Fruit fly (Drosophila melanogaster) whole organism, adult: ENCODE data around the gene CG6023.

Source experiments
- CG12768 ChIP-seq: fragments of 200-800 bp; sonication (Bioruptor generic); optimal IDR thresholded peaks from 2 replicates; lab custom pipeline; 2017; ENCODE audit warnings: missing biosample characterization, missing genetic modification characterization, mild to moderate bottlenecking, moderate library complexity, missing genetic modification reagents
- CG14711 ChIP-seq: fragments of 200-800 bp; sonication (Bioruptor generic); optimal IDR thresholded peaks from 2 replicates; lab custom pipeline; 2018; ENCODE audit warnings: missing biosample characterization, mild to moderate bottlenecking, missing genetic modification characterization, moderate library complexity
- CG33017 ChIP-seq: fragments of 200-800 bp; sonication (Bioruptor generic); optimal IDR thresholded peaks from 2 replicates; lab custom pipeline; 2018; ENCODE audit warnings: missing biosample characterization, mild to moderate bottlenecking, missing genetic modification characterization, moderate library complexity
- CG5204 ChIP-seq: fragments of 200-800 bp; sonication (Bioruptor generic); optimal IDR thresholded peaks from 2 replicates; lab custom pipeline; 2016; ENCODE audit warnings: missing biosample characterization, missing genetic modification characterization
- CG7045 ChIP-seq: fragments of 200-800 bp; sonication (Bioruptor generic); optimal IDR thresholded peaks from 2 replicates; lab custom pipeline; 2017; ENCODE audit warnings: missing biosample characterization, mild to moderate bottlenecking, missing genetic modification characterization
- CG7101 ChIP-seq: fragments of 200-800 bp; sonication (Bioruptor generic); optimal IDR thresholded peaks from 2 replicates; lab custom pipeline; 2018; ENCODE audit warnings: missing biosample characterization, mild to moderate bottlenecking, missing genetic modification characterization, moderate library complexity
- Clk ChIP-seq: fragments of 200-800 bp; sonication (Bioruptor generic); optimal IDR thresholded peaks from 2 replicates; lab custom pipeline; 2017; ENCODE audit warnings: missing biosample characterization, missing genetic modification characterization
- Crg-1 ChIP-seq: fragments of 200-800 bp; sonication (Bioruptor generic); optimal IDR thresholded peaks from 2 replicates; lab custom pipeline; 2016; ENCODE audit warnings: missing biosample characterization, missing genetic modification characterization
- bab1 ChIP-seq: fragments of 200-800 bp; sonication (Bioruptor generic); optimal IDR thresholded peaks from 3 replicates; lab custom pipeline; 2019; ENCODE audit warnings: missing biosample characterization, mild to moderate bottlenecking, missing genetic modification characterization, moderate library complexity
- cic ChIP-seq: fragments of 200-800 bp; sonication (Bioruptor generic); optimal IDR thresholded peaks from 2 replicates; lab custom pipeline; 2017; ENCODE audit warnings: missing biosample characterization, mild to moderate bottlenecking, missing genetic modification characterization, moderate library complexity
- kay ChIP-seq: fragments of 200-800 bp; sonication (Bioruptor generic); peaks from one replicate; lab custom pipeline; 2016; ENCODE audit warnings: missing biosample characterization, missing genetic modification characterization, borderline replicate concordance
- pad ChIP-seq: fragments of 200-800 bp; sonication (Bioruptor generic); optimal IDR thresholded peaks from 3 replicates; lab custom pipeline; 2017; ENCODE audit warnings: missing biosample characterization, missing genetic modification characterization, mild to moderate bottlenecking, moderate library complexity, missing genetic modification reagents
- tj ChIP-seq: fragments of 200-800 bp; sonication (Bioruptor generic); optimal IDR thresholded peaks from 3 replicates; lab custom pipeline; 2017; ENCODE audit warnings: missing biosample characterization, mild to moderate bottlenecking, missing genetic modification characterization, moderate library complexity
- toe ChIP-seq: fragments of 200-800 bp; sonication (Bioruptor generic); optimal IDR thresholded peaks from 2 replicates; lab custom pipeline; 2016; ENCODE audit warnings: missing biosample characterization, missing genetic modification characterization

DNA sequence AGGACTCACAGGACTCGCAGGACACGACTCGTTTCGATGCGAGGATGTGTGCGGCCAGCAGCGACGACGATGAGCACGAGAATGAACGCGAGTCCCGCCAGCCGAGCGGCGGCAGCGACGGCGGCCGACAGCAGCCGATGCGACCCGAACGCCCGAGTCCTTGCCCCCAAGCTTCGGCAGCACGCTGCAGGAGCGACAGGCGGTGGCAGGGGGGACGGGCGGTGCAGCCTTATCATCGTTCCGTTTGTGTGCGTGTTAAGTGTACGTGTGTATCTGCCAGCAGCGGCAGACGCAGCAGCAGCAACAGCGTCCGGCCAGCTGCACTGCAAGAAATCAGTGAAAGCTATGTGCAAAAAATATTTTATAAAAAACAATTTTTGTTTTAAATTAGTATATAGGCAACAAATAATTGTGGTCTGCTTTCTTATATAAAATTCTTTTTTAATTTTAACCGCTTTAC lies 35.2 kb upstream of the CG6023 start, which contains the start of gene kairos:
- no peak for TF ChIP-seq CG14711
- no peak for TF ChIP-seq CG7045 (GFP tag; lab: Kevin White, UChicago)
- no peak for TF ChIP-seq cic
- TF ChIP-seq Crg-1 (GFP tag; lab: Kevin White, UChicago), result no peak
- no peak for TF ChIP-seq Clk (GFP tag; lab: Kevin White, UChicago)
- no peak for TF ChIP-seq bab1 (GFP tag; lab: Kevin White, UChicago)
- no peak for TF ChIP-seq CG7101 (tag; lab: Kevin White, UChicago)
- no peak for TF ChIP-seq CG33017 (tag; lab: Kevin White, UChicago)
- no peak for TF ChIP-seq CG5204
- TF ChIP-seq CG12768, result no peak
- no peak for TF ChIP-seq pad (GFP tag; lab: Kevin White, UChicago)
- no peak for TF ChIP-seq kay (GFP tag; lab: Kevin White, UChicago)
- no peak for TF ChIP-seq tj
- TF ChIP-seq toe (GFP tag; lab: Kevin White, UChicago), result no peak
